Fruit fly (Drosophila melanogaster) whole organism, prepupa: Measurements from ENCODE around the gene Or85a.

Experiments used
- CG1621 ChIP-seq: fragments of 200-800 bp; sonication (Bioruptor generic); optimal IDR thresholded peaks from 3 replicates; lab custom pipeline; 2018; ENCODE audit warnings: missing biosample characterization, mild to moderate bottlenecking, missing genetic modification characterization
- CG34406 ChIP-seq: fragments of 200-800 bp; sonication (Bioruptor generic); optimal IDR thresholded peaks from 3 replicates; lab custom pipeline; 2016; ENCODE audit warnings: missing biosample characterization, missing genetic modification characterization
- CG6276 ChIP-seq: fragments of 200-800 bp; sonication (Bioruptor generic); optimal IDR thresholded peaks from 2 replicates; lab custom pipeline; 2017; ENCODE audit warnings: missing biosample characterization, mild to moderate bottlenecking, missing genetic modification characterization
- CG9139 ChIP-seq: fragments of 200-800 bp; sonication (Bioruptor generic); optimal IDR thresholded peaks from 3 replicates; lab custom pipeline; 2017; ENCODE audit warnings: missing biosample characterization, mild to moderate bottlenecking, missing genetic modification characterization
- vri ChIP-seq: fragments of 200-800 bp; sonication (Bioruptor generic); optimal IDR thresholded peaks from 3 replicates; lab custom pipeline; 2016; ENCODE audit warnings: missing biosample characterization, mild to moderate bottlenecking, missing genetic modification characterization

DNA sequence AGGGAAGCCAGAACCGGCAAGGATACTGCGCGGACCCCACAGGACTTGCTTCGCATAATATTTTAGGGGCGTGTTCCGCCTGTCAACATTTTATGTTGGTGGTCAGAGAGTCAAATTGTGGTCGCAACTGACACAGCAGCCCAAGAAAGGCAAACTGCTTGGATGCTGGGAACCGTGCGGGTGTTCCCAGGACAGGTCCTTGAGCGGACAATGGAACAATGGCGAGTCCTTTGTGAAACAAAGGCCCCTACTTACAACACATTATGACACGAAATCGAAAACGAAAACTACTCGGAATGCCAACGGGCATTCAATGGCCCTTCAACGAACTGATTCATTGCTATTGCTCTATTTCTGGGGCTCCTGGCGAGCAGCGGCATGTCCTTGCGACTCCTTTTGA is 37.3 kb upstream of the Or85a start:
- TF ChIP-seq CG34406 (GFP tag; lab: Kevin White, UChicago) (no peak), CG1621 (tag; lab: Kevin White, UChicago) (no peak), CG6276 (GFP tag; lab: Kevin White, UChicago) (no peak), vri (no peak), CG9139 (GFP tag; lab: Kevin White, UChicago) (no peak)
